Fruit fly (Drosophila melanogaster): Measurements from ENCODE around the gene Nepl11.

dm6 chr3R:4246578-4247070 is 48.0 kb downstream of the Nepl11 start, which contains the start of gene TwdlF:
- no peak for TF ChIP-seq Blimp-1 (GFP tag; optimal IDR thresholded peaks at IDR 0.05)
- TF ChIP-seq Gug (GFP tag; IDR thresholded peaks at IDR 0.05) = no peak
- no peak for TF ChIP-seq esn (GFP tag; optimal IDR thresholded peaks at IDR 0.05)
- TF ChIP-seq OdsH (GFP tag; optimal IDR thresholded peaks at IDR 0.05) = no peak
- TF ChIP-seq Hr39 (GFP tag; optimal IDR thresholded peaks at IDR 0.05) = no peak
- no peak for TF ChIP-seq topi (GFP tag; optimal IDR thresholded peaks at IDR 0.05)
- no peak for TF ChIP-seq dac (GFP tag; optimal IDR thresholded peaks at IDR 0.05)
- TF ChIP-seq cyc (GFP tag; optimal IDR thresholded peaks at IDR 0.05) = no peak
- TF ChIP-seq CG32006 (GFP tag; optimal IDR thresholded peaks at IDR 0.05) = no peak
- no peak for TF ChIP-seq Eip93F (GFP tag; optimal IDR thresholded peaks at IDR 0.05)
- no peak for TF ChIP-seq spab (GFP tag; optimal IDR thresholded peaks at IDR 0.05)
